Fruit fly (Drosophila melanogaster): ENCODE data around the gene CG14022.

The CG14022 gene

dm6 chr2L:5299628-5299986 lies 29.1 kb downstream of the CG14022 start:
- TF ChIP-seq fd59A (GFP tag; optimal IDR thresholded peaks at IDR 0.05): no peak
- no peak for TF ChIP-seq salr (GFP tag; optimal IDR thresholded peaks at IDR 0.05)
- no peak for TF ChIP-seq CG10669 (GFP tag; optimal IDR thresholded peaks at IDR 0.05)
- no peak for TF ChIP-seq dac (GFP tag; optimal IDR thresholded peaks at IDR 0.05)
- no peak for TF ChIP-seq vri (GFP tag; optimal IDR thresholded peaks at IDR 0.05)

- TF ChIP-seq CG16779 (tag; optimal IDR thresholded peaks at IDR 0.05) (peak; percentile 28), pdm3 (GFP tag; optimal IDR thresholded peaks at IDR 0.05) (peak; percentile 80), ss (GFP tag; optimal IDR thresholded peaks at IDR 0.05) (no peak), Hr38 (GFP tag; optimal IDR thresholded peaks at IDR 0.05) (no peak), CG6276 (GFP tag; optimal IDR thresholded peaks at IDR 0.05) (peak; percentile 34), Met (GFP tag; optimal IDR thresholded peaks at IDR 0.05) (peak; percentile 86), dsx (GFP tag; optimal IDR thresholded peaks at IDR 0.05; ENCODE audit: poor library complexity, severe bottlenecking) (peak; percentile 41), Hr39 (GFP tag; optimal IDR thresholded peaks at IDR 0.05) (peak; percentile 71), Eip93F (GFP tag; optimal IDR thresholded peaks at IDR 0.05) (peak; percentile 75), CG3919 (GFP tag; optimal IDR thresholded peaks at IDR 0.05) (peak; percentile 70), CG4318 (GFP tag; optimal IDR thresholded peaks at IDR 0.05) (peak; percentile 34), CG9139 (GFP tag; optimal IDR thresholded peaks at IDR 0.05) (no peak), Lpt (GFP tag; optimal IDR thresholded peaks at IDR 0.05) (peak; percentile 5), acj6 (GFP tag; optimal IDR thresholded peaks at IDR 0.05) (peak; percentile 67), CG8632 (GFP tag; optimal IDR thresholded peaks at IDR 0.05) (peak; percentile 74), spab (GFP tag; optimal IDR thresholded peaks at IDR 0.05) (no peak), CG6854 (GFP tag; optimal IDR thresholded peaks at IDR 0.05) (peak; percentile 74), Gug (GFP tag; IDR thresholded peaks at IDR 0.05) (peak; percentile 29; the same call in 1 of the 2 replicates), svp (GFP tag) (peak; percentile 85), OdsH (GFP tag; optimal IDR thresholded peaks at IDR 0.05) (peak; percentile 83), CG1621 (tag; optimal IDR thresholded peaks at IDR 0.05) (no peak), dac (GFP tag; optimal IDR thresholded peaks at IDR 0.05) (peak; percentile 69), Sox102F (GFP tag; optimal IDR thresholded peaks at IDR 0.05) (peak; percentile 79), Hr4 (GFP tag; optimal IDR thresholded peaks at IDR 0.05) (peak; percentile 59), Ets96B (tag; optimal IDR thresholded peaks at IDR 0.05) (peak; percentile 17), CG11902 (GFP tag; optimal IDR thresholded peaks at IDR 0.05) (peak; percentile 61), CG15336 (GFP tag; IDR thresholded peaks at IDR 0.05) (peak; percentile 75), Sox15 (GFP tag; optimal IDR thresholded peaks at IDR 0.05) (peak; percentile 49), Blimp-1 (GFP tag; optimal IDR thresholded peaks at IDR 0.05) (peak; percentile 66), fd85E (GFP tag; optimal IDR thresholded peaks at IDR 0.05) (peak; percentile 21), CG8319 (GFP tag; optimal IDR thresholded peaks at IDR 0.05) (peak; percentile 55), fkh (GFP tag; optimal IDR thresholded peaks at IDR 0.05) (peak; percentile 13), Eip75B (GFP tag; optimal IDR thresholded peaks at IDR 0.05) (peak; percentile 56), CG11294 (GFP tag; IDR thresholded peaks at IDR 0.05) (no peak), net (GFP tag; optimal IDR thresholded peaks at IDR 0.05) (peak; percentile 50), achi (GFP tag; optimal IDR thresholded peaks at IDR 0.05) (peak; percentile 70), CG34406 (GFP tag; optimal IDR thresholded peaks at IDR 0.05) (peak; percentile 76), cyc (GFP tag; optimal IDR thresholded peaks at IDR 0.05) (peak; percentile 58), salr (GFP tag; optimal IDR thresholded peaks at IDR 0.05) (peak in 1 of 2 experiments; percentile 46), CG6808 (GFP tag; optimal IDR thresholded peaks at IDR 0.05) (no peak), Smox (GFP tag; optimal IDR thresholded peaks at IDR 0.05) (peak; percentile 80), lz (GFP tag; optimal IDR thresholded peaks at IDR 0.05) (peak; percentile 70), CG11762 (GFP tag; optimal IDR thresholded peaks at IDR 0.05; ENCODE audit: insufficient read depth) (peak; percentile 22), eg (GFP tag; IDR thresholded peaks at IDR 0.05) (peak; percentile 75), Eip78C (GFP tag) (peak; percentile 91), CG6163 (GFP tag; IDR thresholded peaks at IDR 0.05) (peak; percentile 40; the same call in 1 of the 3 replicates), fd59A (GFP tag; optimal IDR thresholded peaks at IDR 0.05) (no peak)
Measured at dm6 chr2L:5298978-5299627, 29.6 kb downstream of the CG14022 start.
